Worm (Caenorhabditis elegans) whole organism, L2 larva: ENCODE measurements around the gene ptr-13.

Source experiments
- aly-2 ChIP-seq: fragments of 150-350 bp; optimal IDR thresholded peaks from 2 replicates; lab custom pipeline; 2014; ENCODE audit warnings: missing biosample characterization, missing genetic modification characterization
- lsy-2 ChIP-seq, 2 experiments: fragments of 150-350 bp in 1 of 2; sonication (generic microtip) in 1 of 2; optimal IDR thresholded peaks; 2 replicates each; lab custom pipeline; 2014 to 2017; ENCODE audit warnings: missing biosample characterization in 2 of 2, missing genetic modification characterization in 2 of 2
- unc-62 ChIP-seq: fragments of 150-350 bp; optimal IDR thresholded peaks from 2 replicates; lab custom pipeline; 2014; ENCODE audit warnings: missing biosample characterization, missing genetic modification reagents, missing genetic modification characterization

DNA sequence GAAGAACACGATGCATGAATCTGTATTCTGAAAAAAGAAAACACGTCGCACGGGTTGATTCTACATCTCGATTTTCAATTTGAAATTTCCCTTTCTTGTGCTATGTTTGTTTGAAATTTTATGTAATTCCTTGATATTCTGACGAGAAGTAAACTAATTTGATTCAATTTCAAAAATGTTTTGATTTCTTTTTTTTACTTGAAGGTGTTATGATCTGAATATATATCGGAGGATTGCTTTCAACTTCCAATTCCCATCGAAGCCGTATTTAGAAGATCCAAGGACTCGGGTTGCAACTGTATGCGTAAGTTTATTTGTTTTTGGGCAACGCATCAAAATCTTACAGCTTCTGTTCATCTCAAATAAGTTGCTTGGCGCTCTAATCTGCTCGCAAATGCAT lies 34.9 kb downstream of the ptr-13 start, which contains the start of gene F40F8.1:
- TF ChIP-seq unc-62 (GFP tag; lab: Kevin White, UChicago) (no peak), lsy-2 (tag; optimal IDR thresholded peaks at IDR 0.05; lab: Kevin White, UChicago) (no peak), aly-2 (tag; lab: Kevin White, UChicago) (no peak)
